Fruit fly (Drosophila melanogaster) whole organism, embryonic: Measurements from ENCODE around the gene plum.

ENCODE experiments used
- B-H1 ChIP-seq: fragments of 200-800 bp; sonication (Bioruptor generic); IDR thresholded peaks from 3 replicates; pipeline ENCODE4 v1.3.6; 2022; ENCODE audit warnings: missing biosample characterization, missing genetic modification characterization
- CG10979 ChIP-seq: fragments of 200-800 bp; sonication (Bioruptor generic); optimal IDR thresholded peaks from 2 replicates; lab custom pipeline; 2018; ENCODE audit warnings: missing biosample characterization, mild to moderate bottlenecking, missing genetic modification characterization, moderate library complexity
- CG12942 ChIP-seq: fragments of 200-800 bp; sonication (Bioruptor generic); optimal IDR thresholded peaks from 3 replicates; lab custom pipeline; 2016; ENCODE audit warnings: missing biosample characterization, missing genetic modification characterization
- CG13287 ChIP-seq: fragments of 200-800 bp; sonication (Bioruptor generic); IDR thresholded peaks from 2 replicates; pipeline ENCODE4 v1.3.6; 2022; ENCODE audit warnings: missing biosample characterization, missing genetic modification characterization; ENCODE audit not compliant: partially characterized antibody
- CG13894 ChIP-seq: fragments of 200-800 bp; sonication (Bioruptor generic); optimal IDR thresholded peaks from 3 replicates; lab custom pipeline; 2018; ENCODE audit warnings: missing biosample characterization, mild to moderate bottlenecking, missing genetic modification characterization, moderate library complexity
- CG15479 ChIP-seq: fragments of 200-800 bp; sonication (Bioruptor generic); optimal IDR thresholded peaks from 3 replicates; lab custom pipeline; 2019; ENCODE audit warnings: missing biosample characterization, mild to moderate bottlenecking, missing genetic modification characterization, moderate library complexity
- CG15601 ChIP-seq: fragments of 200-800 bp; sonication (Bioruptor generic); optimal IDR thresholded peaks from 3 replicates; lab custom pipeline; 2019; ENCODE audit warnings: missing biosample characterization, mild to moderate bottlenecking, missing genetic modification characterization, moderate library complexity
- CG16813 ChIP-seq: fragments of 200-800 bp; sonication (Bioruptor generic); IDR thresholded peaks from 3 replicates; pipeline ENCODE4 v1.3.6; 2022; ENCODE audit warnings: missing biosample characterization, missing genetic modification characterization; ENCODE audit not compliant: partially characterized antibody
- CG17829 ChIP-seq: fragments of 200-800 bp; optimal IDR thresholded peaks from 2 replicates; lab custom pipeline; 2019; ENCODE audit warnings: missing biosample characterization, mild to moderate bottlenecking, missing genetic modification characterization, moderate library complexity
- CG18476 ChIP-seq: fragments of 200-800 bp; sonication (Bioruptor generic); optimal IDR thresholded peaks from 2 replicates; lab custom pipeline; 2016; ENCODE audit warnings: missing biosample characterization, mild to moderate bottlenecking, missing genetic modification characterization
- CG18599 ChIP-seq: fragments of 200-800 bp; sonication (Bioruptor generic); optimal IDR thresholded peaks from 3 replicates; lab custom pipeline; 2017; ENCODE audit warnings: missing biosample characterization, missing genetic modification characterization, mild to moderate bottlenecking, moderate library complexity, missing genetic modification reagents
- CG2202 ChIP-seq: fragments of 200-800 bp; sonication (Bioruptor generic); optimal IDR thresholded peaks from 2 replicates; lab custom pipeline; 2018; ENCODE audit warnings: missing biosample characterization, mild to moderate bottlenecking, missing genetic modification characterization
- CG2875 ChIP-seq: fragments of 200-800 bp; sonication (Bioruptor generic); optimal IDR thresholded peaks from 2 replicates; lab custom pipeline; 2017; ENCODE audit warnings: missing biosample characterization, mild to moderate bottlenecking, missing genetic modification characterization, missing genetic modification reagents
- CG3163 ChIP-seq: fragments of 200-800 bp; sonication (Bioruptor generic); optimal IDR thresholded peaks from 3 replicates; lab custom pipeline; 2016; ENCODE audit warnings: missing biosample characterization, missing genetic modification characterization
- CG33557 ChIP-seq: fragments of 200-800 bp; sonication (Bioruptor generic); optimal IDR thresholded peaks from 2 replicates; lab custom pipeline; 2019; ENCODE audit warnings: missing biosample characterization, mild to moderate bottlenecking, missing genetic modification characterization, moderate library complexity
- CG6791 ChIP-seq: fragments of 200-800 bp; sonication (Bioruptor generic); IDR thresholded peaks from 3 replicates; pipeline ENCODE4 v1.3.6; 2022; ENCODE audit warnings: missing biosample characterization, missing genetic modification characterization; ENCODE audit not compliant: partially characterized antibody
- CG7271 ChIP-seq: fragments of 200-800 bp; sonication (Bioruptor generic); optimal IDR thresholded peaks from 2 replicates; lab custom pipeline; 2018; ENCODE audit warnings: missing biosample characterization, mild to moderate bottlenecking, missing genetic modification characterization, moderate library complexity
- CG7556 ChIP-seq: fragments of 200-800 bp; sonication (Bioruptor generic); optimal IDR thresholded peaks from 2 replicates; lab custom pipeline; 2017; ENCODE audit warnings: missing biosample characterization, mild to moderate bottlenecking, missing genetic modification characterization
- CG7987 ChIP-seq: fragments of 200-800 bp; sonication (Bioruptor generic); optimal IDR thresholded peaks from 2 replicates; lab custom pipeline; 2018; ENCODE audit warnings: missing biosample characterization, mild to moderate bottlenecking, missing genetic modification characterization, moderate library complexity
- Dfd ChIP-seq, 2 experiments: fragments of >200 bp; optimal IDR thresholded peaks; 2 replicates each; lab custom pipeline; 2017; ENCODE audit warnings: missing biosample characterization in 2 of 2, missing genetic modification characterization in 2 of 2
- Dip2 ChIP-seq: fragments of 200-800 bp; sonication (Bioruptor generic); IDR thresholded peaks from 2 replicates; pipeline ENCODE4 v1.3.6; 2022; ENCODE audit warnings: missing biosample characterization, missing genetic modification characterization
- Drgx ChIP-seq: fragments of 200-800 bp; sonication (Bioruptor generic); IDR thresholded peaks from 2 replicates; pipeline ENCODE4 v1.3.6; 2022; ENCODE audit warnings: missing biosample characterization, missing genetic modification characterization
- Ets97D ChIP-seq: fragments of 200-800 bp; sonication (Bioruptor generic); optimal IDR thresholded peaks from 3 replicates; lab custom pipeline; 2016; ENCODE audit warnings: missing biosample characterization, missing genetic modification characterization
- HLH4C ChIP-seq: fragments of 200-800 bp; sonication (Bioruptor generic); IDR thresholded peaks from 3 replicates; pipeline ENCODE4 v1.3.6; 2022; ENCODE audit warnings: missing biosample characterization, missing genetic modification characterization; ENCODE audit not compliant: partially characterized antibody
- Hr78 ChIP-seq, 2 experiments: fragments of 200-800 bp in 1 of 2; fragments of >200 bp in 1 of 2; sonication (Bioruptor generic) in 1 of 2; optimal IDR thresholded peaks; 2 replicates each; lab custom pipeline; 2017 to 2019; ENCODE audit warnings: missing biosample characterization in 2 of 2, missing genetic modification characterization in 2 of 2, mild to moderate bottlenecking in 1 of 2, moderate library complexity in 1 of 2
- Jarid2 ChIP-seq: fragments of 200-800 bp; sonication (Bioruptor generic); optimal IDR thresholded peaks from 3 replicates; lab custom pipeline; 2017; ENCODE audit warnings: mild to moderate bottlenecking, missing biosample characterization, missing genetic modification reagents, missing genetic modification characterization
- Myb ChIP-seq: fragments of 200-800 bp; sonication (Bioruptor generic); optimal IDR thresholded peaks from 2 replicates; lab custom pipeline; 2016; ENCODE audit warnings: missing biosample characterization, missing genetic modification characterization
- NC2β ChIP-seq: fragments of 200-800 bp; sonication (Bioruptor generic); optimal IDR thresholded peaks from 2 replicates; lab custom pipeline; 2016; ENCODE audit warnings: missing biosample characterization, missing genetic modification characterization
- Nf-YB ChIP-seq: fragments of 200-800 bp; sonication (Bioruptor generic); optimal IDR thresholded peaks from 3 replicates; lab custom pipeline; 2019; ENCODE audit warnings: missing biosample characterization, mild to moderate bottlenecking, missing genetic modification characterization, moderate library complexity
- Oli ChIP-seq: fragments of 200-800 bp; sonication (Bioruptor generic); optimal IDR thresholded peaks from 2 replicates; lab custom pipeline; 2018; ENCODE audit warnings: missing biosample characterization, mild to moderate bottlenecking, missing genetic modification characterization, moderate library complexity
- Pdp1 ChIP-seq, 2 experiments: fragments of 200-800 bp; sonication (Bioruptor generic); optimal IDR thresholded peaks; 3 replicates each; lab custom pipeline; 2016; ENCODE audit warnings: missing biosample characterization in 2 of 2, missing genetic modification characterization in 2 of 2, mild to moderate bottlenecking in 1 of 2, moderate library complexity in 1 of 2
- Xrp1 ChIP-seq: fragments of 200-800 bp; sonication (Bioruptor generic); IDR thresholded peaks from 2 replicates; pipeline ENCODE4 v1.3.6; 2022; ENCODE audit warnings: missing biosample characterization, missing genetic modification characterization
- ap ChIP-seq: fragments of 200-800 bp; sonication (Bioruptor generic); IDR thresholded peaks from 2 replicates; pipeline ENCODE4 v1.3.6; 2022; ENCODE audit warnings: missing biosample characterization, missing genetic modification characterization
- az2 ChIP-seq: fragments of 200-800 bp; sonication (Bioruptor generic); optimal IDR thresholded peaks from 3 replicates; lab custom pipeline; 2016; ENCODE audit warnings: missing biosample characterization, missing genetic modification characterization
- corto ChIP-seq: fragments of 200-800 bp; sonication (Bioruptor generic); optimal IDR thresholded peaks from 2 replicates; lab custom pipeline; 2016; ENCODE audit warnings: missing biosample characterization, mild to moderate bottlenecking, missing genetic modification characterization, moderate library complexity
- dati ChIP-seq: fragments of 200-800 bp; sonication (Bioruptor generic); IDR thresholded peaks from 2 replicates; pipeline ENCODE4 v1.3.6; 2022; ENCODE audit warnings: missing biosample characterization, missing genetic modification characterization
- eve ChIP-seq, 2 experiments: fragments of >200 bp; optimal IDR thresholded peaks; 2 replicates each; lab custom pipeline; 2017; ENCODE audit warnings: missing biosample characterization in 2 of 2, missing genetic modification characterization in 2 of 2
- hkb ChIP-seq, 2 experiments: fragments of 200-800 bp in 1 of 2; fragments of >200 bp in 1 of 2; sonication (Bioruptor generic) in 1 of 2; IDR thresholded peaks in 1 of 2; optimal IDR thresholded peaks in 1 of 2; 2 replicates each; pipeline versions ENCODE4 v1.3.6 to Lab custom; 2017 to 2022; ENCODE audit warnings: missing biosample characterization in 1 of 2, missing genetic modification characterization in 1 of 2
- jigr1 ChIP-seq: fragments of 200-800 bp; sonication (Bioruptor generic); IDR thresholded peaks from 3 replicates; pipeline ENCODE4 v1.3.6; 2022; ENCODE audit warnings: missing biosample characterization, missing genetic modification characterization
- lbe ChIP-seq: fragments of 200-800 bp; sonication (Bioruptor generic); optimal IDR thresholded peaks from 2 replicates; lab custom pipeline; 2016; ENCODE audit warnings: missing biosample characterization, mild to moderate bottlenecking, missing genetic modification characterization
- nom ChIP-seq: fragments of 200-800 bp; sonication (Bioruptor generic); optimal IDR thresholded peaks from 2 replicates; lab custom pipeline; 2017; ENCODE audit warnings: missing biosample characterization, missing genetic modification characterization, mild to moderate bottlenecking, moderate library complexity, missing genetic modification reagents
- pan ChIP-seq, 4 experiments: fragments of >200 bp in 3 of 4; fragments of 200-800 bp in 1 of 4; sonication (Bioruptor generic) in 1 of 4; optimal IDR thresholded peaks in 3 of 4; IDR thresholded peaks in 1 of 4; 2 replicates each; pipeline versions ENCODE4 v1.3.6 to Lab custom; 2017 to 2022; ENCODE audit warnings: missing biosample characterization in 2 of 4, missing genetic modification characterization in 2 of 4, mixed read lengths in 1 of 4
- pho ChIP-seq: fragments of 200-800 bp; sonication (Bioruptor generic); optimal IDR thresholded peaks from 2 replicates; lab custom pipeline; 2016; ENCODE audit warnings: missing biosample characterization, missing genetic modification characterization
- pzg ChIP-seq: fragments of 200-800 bp; sonication (Bioruptor generic); optimal IDR thresholded peaks from 3 replicates; lab custom pipeline; 2018; ENCODE audit warnings: missing biosample characterization, mild to moderate bottlenecking, missing genetic modification characterization, moderate library complexity
- sima ChIP-seq: fragments of 200-800 bp; sonication (Bioruptor generic); optimal IDR thresholded peaks from 2 replicates; lab custom pipeline; 2016; ENCODE audit warnings: missing biosample characterization, missing genetic modification characterization
- tap ChIP-seq: fragments of 200-800 bp; optimal IDR thresholded peaks from 3 replicates; lab custom pipeline; 2019; ENCODE audit warnings: missing biosample characterization, mild to moderate bottlenecking, missing genetic modification characterization, moderate library complexity

The plum gene

dm6 chr3R:26536110-26536746 is 1.2 kb upstream of the plum start, which contains the start of gene scrib (continued):
- TF ChIP-seq CG16813 (GFP tag; lab: Robert Waterston, UW): peak; percentile 49; the same call in 2 of the 3 replicates
- TF ChIP-seq sima (GFP tag; lab: Kevin White, UChicago): no peak
- no peak for TF ChIP-seq pho
- TF ChIP-seq Dfd (GFP tag; optimal IDR thresholded peaks at IDR 0.05; lab: Kevin White, UChicago): no peak
- peak; percentile 95 for TF ChIP-seq Jarid2 (GFP tag; lab: Kevin White, UChicago)
- peak; percentile 10 for TF ChIP-seq Nf-YB (GFP tag; lab: Kevin White, UChicago)
- peak; percentile 52; the same call in 1 of the 2 replicates for TF ChIP-seq CG13287 (GFP tag; lab: Robert Waterston, UW)
- TF ChIP-seq nom (GFP tag; lab: Kevin White, UChicago): no peak
- TF ChIP-seq CG7556 (GFP tag; lab: Kevin White, UChicago): no peak
- TF ChIP-seq az2 (GFP tag; lab: Kevin White, UChicago): no peak
- TF ChIP-seq, all 482 proteins: peak for 171

- TF ChIP-seq CG15601 (no peak), pan (optimal IDR thresholded peaks at IDR 0.05; lab: Kevin White, UChicago) (no peak), pan (GFP tag; optimal IDR thresholded peaks at IDR 0.05 in 1 of 2, IDR thresholded peaks at IDR 0.05 in 1 of 2) (no peak), HLH4C (no peak), pzg (no peak), dati (GFP tag; lab: Robert Waterston, UW) (no peak), jigr1 (GFP tag; lab: Robert Waterston, UW) (no peak), CG2875 (GFP tag; lab: Kevin White, UChicago) (no peak), CG10979 (tag; lab: Kevin White, UChicago) (no peak), CG2202 (tag; lab: Kevin White, UChicago) (no peak), CG7271 (no peak), Drgx (GFP tag; lab: Robert Waterston, UW) (peak; percentile 68), Jarid2 (GFP tag; lab: Kevin White, UChicago) (no peak), Myb (GFP tag; lab: Kevin White, UChicago) (no peak), CG6791 (GFP tag; lab: Robert Waterston, UW) (no peak), Xrp1 (GFP tag; lab: Robert Waterston, UW) (no peak), eve (GFP tag; optimal IDR thresholded peaks at IDR 0.05; lab: Kevin White, UChicago) (peak in 1 of 2 experiments; percentile 52), CG13894 (tag; lab: Kevin White, UChicago) (no peak), NC2β (GFP tag; lab: Kevin White, UChicago) (no peak), Dip2 (GFP tag; lab: Robert Waterston, UW) (no peak), tap (tag; lab: Kevin White, UChicago) (no peak), Pdp1 (GFP tag; optimal IDR thresholded peaks at IDR 0.05; lab: Kevin White, UChicago) (no peak), CG15479 (GFP tag; lab: Kevin White, UChicago) (no peak), Hr78 (GFP tag; optimal IDR thresholded peaks at IDR 0.05; lab: Kevin White, UChicago) (no peak), CG7987 (no peak), corto (GFP tag; lab: Kevin White, UChicago) (peak; percentile 52), CG18599 (GFP tag; lab: Kevin White, UChicago) (no peak), ap (GFP tag; lab: Robert Waterston, UW) (no peak), Ets97D (GFP tag; lab: Kevin White, UChicago) (no peak), CG3163 (peak; percentile 88), lbe (GFP tag; lab: Kevin White, UChicago) (peak; percentile 34), CG12942 (no peak), Oli (tag; lab: Kevin White, UChicago) (no peak), CG17829 (tag; lab: Kevin White, UChicago) (no peak), CG33557 (GFP tag; lab: Kevin White, UChicago) (no peak), hkb (optimal IDR thresholded peaks at IDR 0.05; lab: Kevin White, UChicago) (no peak), hkb (GFP tag; IDR thresholded peaks at IDR 0.05; lab: Robert Waterston, UW) (no peak), CG18476 (GFP tag; lab: Kevin White, UChicago) (no peak), B-H1 (GFP tag; lab: Robert Waterston, UW) (no peak)
These were observed 582 bp upstream of the plum start for dm6 chr3R:26535568-26536029.
